Worm (Caenorhabditis elegans) whole organism, L3 larva: ENCODE measurements around the gene timm-17B.2.

Experiments used
- ZK546.5 ChIP-seq: sonication (generic microtip); optimal IDR thresholded peaks from 2 replicates; lab custom pipeline; 2017; ENCODE audit warnings: missing biosample characterization, missing genetic modification characterization
- aly-2 ChIP-seq: fragments of 150-350 bp; optimal IDR thresholded peaks from 2 replicates; lab custom pipeline; 2014; ENCODE audit warnings: missing biosample characterization, missing genetic modification characterization
- ama-1 ChIP-seq: fragments of 150-350 bp; optimal IDR thresholded peaks from 2 replicates; lab custom pipeline; 2018
- fos-1 ChIP-seq: fragments of 150-350 bp; optimal IDR thresholded peaks from 2 replicates; lab custom pipeline; 2014; ENCODE audit warnings: missing biosample characterization, missing genetic modification characterization
- mdl-1 ChIP-seq: fragments of 150-350 bp; optimal IDR thresholded peaks from 2 replicates; lab custom pipeline; 2014; ENCODE audit warnings: missing biosample characterization, missing genetic modification characterization
- nhr-23 ChIP-seq: fragments of 150-350 bp; optimal IDR thresholded peaks from 2 replicates; lab custom pipeline; 2014; ENCODE audit warnings: missing biosample characterization, missing genetic modification reagents, missing genetic modification characterization
- snpc-4 ChIP-seq: fragments of 150-350 bp; optimal IDR thresholded peaks from 2 replicates; lab custom pipeline; 2014; ENCODE audit warnings: missing biosample characterization, missing genetic modification characterization
- unc-39 ChIP-seq: sonication (generic microtip); optimal IDR thresholded peaks from 4 replicates; lab custom pipeline; 2017; ENCODE audit warnings: missing biosample characterization, missing genetic modification characterization

ce11 chrIV:8431567-8432458 is 35.4 kb downstream of the timm-17B.2 start:
- TF ChIP-seq ZK546.5 (no peak), fos-1 (tag; lab: Kevin White, UChicago) (no peak), snpc-4 (tag; lab: Kevin White, UChicago) (peak; percentile 78), mdl-1 (tag; lab: Kevin White, UChicago) (peak; percentile 64), unc-39 (no peak), nhr-23 (tag; lab: Kevin White, UChicago) (peak; percentile 78), aly-2 (tag; lab: Kevin White, UChicago) (peak; percentile 78), ama-1 (peak; percentile 99)
